Worm (Caenorhabditis elegans): ENCODE data around the gene F21F8.5.

F21F8.5 gene

ce11 chrV:8230056-8230455, 36.1 kb downstream of the F21F8.5 start:
- TF ChIP-seq lsy-2 (tag; optimal IDR thresholded peaks at IDR 0.05) (no peak), skn-1 (tag; optimal IDR thresholded peaks at IDR 0.05) (no peak), ceh-16 (tag; optimal IDR thresholded peaks at IDR 0.05) (no peak), lin-39 (tag; optimal IDR thresholded peaks at IDR 0.05) (no peak), snpc-4 (tag; optimal IDR thresholded peaks at IDR 0.05) (peak; percentile 67), sma-9 (GFP tag; optimal IDR thresholded peaks at IDR 0.05) (peak; percentile 18), sma-9 (tag; optimal IDR thresholded peaks at IDR 0.05) (no peak), C34F6.9 (tag; optimal IDR thresholded peaks at IDR 0.05) (no peak), zag-1 (tag; optimal IDR thresholded peaks at IDR 0.05) (no peak), nhr-129 (tag; optimal IDR thresholded peaks at IDR 0.05) (peak; percentile 21)

- TF ChIP-seq fos-1 (tag; optimal IDR thresholded peaks at IDR 0.05) (peak; percentile 80), blmp-1 (tag; optimal IDR thresholded peaks at IDR 0.05; ENCODE audit: insufficient read depth) (no peak), R02D3.7 (tag; optimal IDR thresholded peaks at IDR 0.05) (no peak), skn-1 (tag; optimal IDR thresholded peaks at IDR 0.05) (no peak), lsy-2 (tag; optimal IDR thresholded peaks at IDR 0.05) (peak; percentile 65 to 78), egl-27 (tag; optimal IDR thresholded peaks at IDR 0.05) (peak; percentile 80), ZK546.5 (tag; optimal IDR thresholded peaks at IDR 0.05) (no peak), mdl-1 (tag; optimal IDR thresholded peaks at IDR 0.05) (peak; percentile 49 to 65), nhr-237 (tag; optimal IDR thresholded peaks at IDR 0.05) (no peak), sma-9 (GFP tag; optimal IDR thresholded peaks at IDR 0.05) (peak; percentile 91), sma-9 (tag; optimal IDR thresholded peaks at IDR 0.05) (no peak), nhr-77 (tag; optimal IDR thresholded peaks at IDR 0.05) (peak; percentile 63), nhr-12 (tag; optimal IDR thresholded peaks at IDR 0.05) (no peak), nhr-10 (tag; optimal IDR thresholded peaks at IDR 0.05) (peak; percentile 29), elt-1 (tag; optimal IDR thresholded peaks at IDR 0.05) (no peak), ztf-1 (GFP tag; conservative IDR thresholded peaks at IDR 0.05) (no peak), peb-1 (tag; optimal IDR thresholded peaks at IDR 0.05) (no peak), zag-1 (tag; optimal IDR thresholded peaks at IDR 0.05) (peak; percentile 23), lin-11 (tag; optimal IDR thresholded peaks at IDR 0.05) (peak; percentile 7), nhr-23 (tag; optimal IDR thresholded peaks at IDR 0.05) (no peak), ztf-4 (tag; optimal IDR thresholded peaks at IDR 0.05) (no peak), ztf-11 (tag; optimal IDR thresholded peaks at IDR 0.05) (no peak), dmd-4 (tag; optimal IDR thresholded peaks at IDR 0.05) (no peak), aly-2 (tag; optimal IDR thresholded peaks at IDR 0.05) (no peak), C34F6.9 (tag; optimal IDR thresholded peaks at IDR 0.05) (peak; percentile 61), ama-1 (optimal IDR thresholded peaks at IDR 0.05) (peak; percentile 96), nhr-11 (tag; optimal IDR thresholded peaks at IDR 0.05) (peak; percentile 34), gmeb-1 (tag; optimal IDR thresholded peaks at IDR 0.05) (peak; percentile 79), lin-39 (tag; optimal IDR thresholded peaks at IDR 0.05) (no peak), unc-39 (tag; optimal IDR thresholded peaks at IDR 0.05) (no peak), elt-3 (tag; optimal IDR thresholded peaks at IDR 0.05) (no peak), unc-55 (GFP tag; optimal IDR thresholded peaks at IDR 0.05) (no peak), nhr-6 (tag; optimal IDR thresholded peaks at IDR 0.05) (no peak), nhr-21 (tag; optimal IDR thresholded peaks at IDR 0.05) (peak; percentile 88), unc-62 (GFP tag; optimal IDR thresholded peaks at IDR 0.05) (peak; percentile 26), nhr-129 (tag; optimal IDR thresholded peaks at IDR 0.05) (peak; percentile 63), ceh-82 (tag; optimal IDR thresholded peaks at IDR 0.05) (no peak), sma-3 (GFP tag; optimal IDR thresholded peaks at IDR 0.05) (peak; percentile 94), lin-13 (GFP tag; optimal IDR thresholded peaks at IDR 0.05) (peak; percentile 77), alr-1 (tag; optimal IDR thresholded peaks at IDR 0.05) (no peak), nhr-25 (tag; optimal IDR thresholded peaks at IDR 0.05) (peak; percentile 71), sem-4 (tag; optimal IDR thresholded peaks at IDR 0.05) (peak; percentile 65), snpc-4 (tag; optimal IDR thresholded peaks at IDR 0.05) (peak; percentile 99), mbf-1 (tag; optimal IDR thresholded peaks at IDR 0.05) (no peak), crh-2 (tag; optimal IDR thresholded peaks at IDR 0.05) (peak; percentile 89), mab-5 (tag; optimal IDR thresholded peaks at IDR 0.05) (no peak), F13H6.1 (tag; optimal IDR thresholded peaks at IDR 0.05) (peak; percentile 88), ceh-16 (tag; optimal IDR thresholded peaks at IDR 0.05) (peak; percentile 40), Y55F3AM.14 (GFP tag; optimal IDR thresholded peaks at IDR 0.05) (peak; percentile 6)
Measured at ce11 chrV:8228712-8229119, 37.4 kb downstream of the F21F8.5 start.
